Fruit fly (Drosophila melanogaster): Measurements from ENCODE around the gene btd.

Gene btd

dm6 chrX:9646022-9646421 lies 48.0 kb upstream of the btd start (continued):
- peak; percentile 97 for TF ChIP-seq maf-S (GFP tag; optimal IDR thresholded peaks at IDR 0.05)
- no peak for TF ChIP-seq Dll (GFP tag; IDR thresholded peaks at IDR 0.05; ENCODE audit: partially characterized antibody)
- peak; percentile 85 for TF ChIP-seq p53 (GFP tag; optimal IDR thresholded peaks at IDR 0.05)
- TF ChIP-seq CG14710 (tag; optimal IDR thresholded peaks at IDR 0.05): peak; percentile 92
- peak; percentile 85 for TF ChIP-seq psq (GFP tag; optimal IDR thresholded peaks at IDR 0.05)
- TF ChIP-seq Fer2 (tag; optimal IDR thresholded peaks at IDR 0.05): peak; percentile 86
- TF ChIP-seq oc (tag; optimal IDR thresholded peaks at IDR 0.05): peak; percentile 95
- peak; percentile 97 for TF ChIP-seq CG4820 (GFP tag; optimal IDR thresholded peaks at IDR 0.05)
- peak; percentile 89 for TF ChIP-seq NFAT (GFP tag; IDR thresholded peaks at IDR 0.05)
- TF ChIP-seq dm (GFP tag; optimal IDR thresholded peaks at IDR 0.05): peak; percentile 95
- peak; percentile 92 for TF ChIP-seq CG10543 (GFP tag; optimal IDR thresholded peaks at IDR 0.05)
- peak; percentile 91 for TF ChIP-seq CG10147 (GFP tag; optimal IDR thresholded peaks at IDR 0.05)
- peak; percentile 94 for TF ChIP-seq phol (tag; optimal IDR thresholded peaks at IDR 0.05)
- peak; percentile 92 for TF ChIP-seq CG32532 (GFP tag; IDR thresholded peaks at IDR 0.05)
- peak; percentile 93 for TF ChIP-seq CG17568 (GFP tag; optimal IDR thresholded peaks at IDR 0.05)
- peak; percentile 94 for TF ChIP-seq CG10959 (GFP tag; IDR thresholded peaks at IDR 0.05)
- peak; percentile 95 for TF ChIP-seq HLH54F (GFP tag; optimal IDR thresholded peaks at IDR 0.05)
- peak; percentile 97 for TF ChIP-seq HHEX (GFP tag; optimal IDR thresholded peaks at IDR 0.05)
- peak; percentile 84 for TF ChIP-seq CG3163 (GFP tag; optimal IDR thresholded peaks at IDR 0.05)
- TF ChIP-seq CG32772 (GFP tag; IDR thresholded peaks at IDR 0.05): peak; percentile 97
- TF ChIP-seq D (optimal IDR thresholded peaks at IDR 0.05): no peak
- TF ChIP-seq D (GFP tag; optimal IDR thresholded peaks at IDR 0.05): peak; percentile 94
- peak; percentile 89 for TF ChIP-seq vfl (GFP tag; optimal IDR thresholded peaks at IDR 0.05)
- TF ChIP-seq toy (GFP tag; IDR thresholded peaks at IDR 0.05): peak; percentile 89
- TF ChIP-seq rib (GFP tag; IDR thresholded peaks at IDR 0.05): peak; percentile 91
- peak; percentile 94 for TF ChIP-seq CG30431 (GFP tag; optimal IDR thresholded peaks at IDR 0.05)
- peak; percentile 98 for TF ChIP-seq btn (GFP tag; optimal IDR thresholded peaks at IDR 0.05)
- TF ChIP-seq gro (GFP tag; optimal IDR thresholded peaks at IDR 0.05): peak; percentile 93
- peak; percentile 84 for TF ChIP-seq CG4360 (GFP tag; IDR thresholded peaks at IDR 0.05)
- peak; percentile 79 for TF ChIP-seq Taf1 (GFP tag; IDR thresholded peaks at IDR 0.05)
- TF ChIP-seq Hmx (GFP tag; optimal IDR thresholded peaks at IDR 0.05): peak; percentile 80
- peak; percentile 98 for TF ChIP-seq so (GFP tag; IDR thresholded peaks at IDR 0.05)
- TF ChIP-seq sim (GFP tag; IDR thresholded peaks at IDR 0.05): peak; percentile 95
- peak; percentile 82 for TF ChIP-seq TFAM (GFP tag; optimal IDR thresholded peaks at IDR 0.05)
- peak; percentile 96 for TF ChIP-seq Mrtf (GFP tag; IDR thresholded peaks at IDR 0.05)
- peak; percentile 95 for TF ChIP-seq CG6689 (GFP tag; IDR thresholded peaks at IDR 0.05)
- peak; percentile 96 for TF ChIP-seq CG10209 (GFP tag; optimal IDR thresholded peaks at IDR 0.05)
- peak; percentile 98 for TF ChIP-seq dysf (GFP tag; IDR thresholded peaks at IDR 0.05)
- peak; percentile 95 for TF ChIP-seq Blimp-1 (GFP tag; optimal IDR thresholded peaks at IDR 0.05)
- peak; percentile 92 for TF ChIP-seq cato (GFP tag; optimal IDR thresholded peaks at IDR 0.05; ENCODE audit: borderline replicate concordance)
- peak; percentile 89 for TF ChIP-seq scrt (GFP tag; optimal IDR thresholded peaks at IDR 0.05)
- TF ChIP-seq onecut (GFP tag; IDR thresholded peaks at IDR 0.05): peak; percentile 95
- TF ChIP-seq CG12659 (GFP tag; optimal IDR thresholded peaks at IDR 0.05): peak; percentile 98
- peak; percentile 95 for TF ChIP-seq CG2120 (GFP tag; optimal IDR thresholded peaks at IDR 0.05)
- TF ChIP-seq Sin3A (optimal IDR thresholded peaks at IDR 0.05): no peak
- TF ChIP-seq Ptx1 (GFP tag; IDR thresholded peaks at IDR 0.05): peak; percentile 97
- peak; percentile 87 for TF ChIP-seq grn (GFP tag; optimal IDR thresholded peaks at IDR 0.05)
- TF ChIP-seq croc (GFP tag; conservative IDR thresholded peaks at IDR 0.05): peak; percentile 95
- peak; percentile 97 for TF ChIP-seq corto (GFP tag; optimal IDR thresholded peaks at IDR 0.05)
- peak; percentile 80 for TF ChIP-seq Hey (tag; optimal IDR thresholded peaks at IDR 0.05)
- peak; percentile 97 for TF ChIP-seq slp2 (GFP tag; optimal IDR thresholded peaks at IDR 0.05)
- peak; percentile 96 for TF ChIP-seq CG14050 (GFP tag; IDR thresholded peaks at IDR 0.05)
